Worm (Caenorhabditis elegans): ENCODE measurements around the gene Y22D7AR.2.

Gene Y22D7AR.2

DNA sequence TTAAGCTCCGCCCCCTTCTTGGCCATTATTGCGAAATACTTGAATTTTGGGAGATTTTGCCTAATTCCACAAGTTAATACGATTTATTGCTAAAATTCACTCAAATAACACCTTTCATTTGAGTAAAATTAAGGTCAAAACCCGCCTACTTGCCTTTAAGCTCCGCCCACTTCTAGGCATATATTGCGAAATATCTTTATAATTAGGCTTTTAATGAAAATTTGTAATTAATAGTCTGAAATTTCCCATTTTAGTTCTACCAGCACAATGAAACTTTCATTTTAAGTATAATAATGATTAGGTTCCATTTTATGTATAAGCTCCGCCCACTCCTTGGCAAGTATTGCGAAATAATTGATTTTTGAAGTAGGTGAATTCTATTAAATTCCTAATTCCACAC is 31.0 kb upstream of the Y22D7AR.2 start:
- no peak for TF ChIP-seq elt-1 (tag; optimal IDR thresholded peaks at IDR 0.05)
- TF ChIP-seq nhr-28 (tag; optimal IDR thresholded peaks at IDR 0.05): no peak
- no peak for TF ChIP-seq nhr-11 (tag; optimal IDR thresholded peaks at IDR 0.05)

DNA sequence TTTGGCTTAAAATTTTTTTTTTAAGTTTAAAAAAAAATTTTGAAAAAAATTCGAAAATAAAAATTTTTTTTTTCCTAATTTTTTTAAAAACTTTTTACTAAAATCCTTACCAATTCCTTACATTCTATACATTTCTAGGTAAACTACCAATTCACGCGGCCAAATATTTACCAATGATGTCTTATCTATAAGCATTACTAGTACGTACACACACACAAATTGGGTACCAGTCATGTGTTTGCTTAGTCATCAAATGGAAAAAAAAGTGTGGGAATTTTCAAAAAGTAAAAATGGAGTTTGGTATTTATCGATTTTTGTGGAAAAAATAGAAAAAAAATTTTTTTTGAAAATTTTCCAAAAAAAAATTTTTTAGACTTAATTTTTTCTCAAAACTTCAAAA is 29.2 kb upstream of the Y22D7AR.2 start, which contains the start of gene Y22D7AR.6:
Gene Y22D7AR.6 (minus strand): TSS at position 134 of the 400 bp plus-strand sequence.
- TF ChIP-seq zag-1 (tag; optimal IDR thresholded peaks at IDR 0.05) (no peak), pha-4 (tag; optimal IDR thresholded peaks at IDR 0.05) (peak; percentile 93), mml-1 (tag; optimal IDR thresholded peaks at IDR 0.05) (no peak), jun-1 (tag; optimal IDR thresholded peaks at IDR 0.05) (peak; percentile 23), pqm-1 (tag; optimal IDR thresholded peaks at IDR 0.05) (peak; percentile 3)

DNA sequence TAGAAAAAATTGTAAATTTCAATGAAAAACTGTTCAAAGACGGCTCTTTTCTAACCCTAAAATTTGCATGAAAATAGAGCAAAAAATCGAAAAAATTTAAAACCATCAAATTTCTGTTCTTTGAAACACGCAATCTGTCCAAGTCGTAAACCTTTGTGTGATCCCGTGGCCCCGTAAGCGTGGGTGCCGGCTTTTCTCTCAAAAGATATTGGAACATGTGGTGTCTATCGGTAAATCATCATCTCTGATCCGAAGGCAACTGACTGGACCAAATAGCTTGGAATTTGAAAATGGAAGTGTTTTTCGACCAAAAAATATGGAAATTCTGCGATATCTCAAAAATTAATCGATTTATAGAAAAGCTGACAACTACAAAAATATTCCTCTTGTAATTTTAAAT is 27.1 kb upstream of the Y22D7AR.2 start:
- no peak for TF ChIP-seq tbx-2 (tag; optimal IDR thresholded peaks at IDR 0.05)

DNA sequence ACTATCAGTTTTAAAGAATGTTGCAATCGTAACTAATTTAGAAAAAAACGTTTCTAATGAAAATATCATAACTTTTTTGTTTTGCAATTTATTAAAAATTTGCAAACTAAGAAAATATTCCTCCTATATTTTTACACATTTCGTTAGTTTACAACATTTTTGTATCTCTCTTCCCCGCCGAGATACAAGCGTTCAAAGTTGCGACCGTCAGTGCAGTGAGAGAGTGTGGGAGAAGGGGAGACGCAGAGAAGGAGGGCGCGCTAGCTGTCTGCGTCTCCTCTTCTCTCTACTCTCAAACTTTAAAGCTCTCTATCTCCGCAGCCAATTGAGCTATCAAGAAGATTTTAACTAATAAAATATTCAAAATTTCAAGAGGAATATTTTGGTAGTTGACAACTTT is 25.4 kb upstream of the Y22D7AR.2 start:
- TF ChIP-seq sea-2 (GFP tag; optimal IDR thresholded peaks at IDR 0.05) (no peak), nhr-237 (tag; optimal IDR thresholded peaks at IDR 0.05) (no peak), hmg-11 (tag; optimal IDR thresholded peaks at IDR 0.05) (no peak), elt-1 (tag; optimal IDR thresholded peaks at IDR 0.05) (no peak), tbx-2 (tag; optimal IDR thresholded peaks at IDR 0.05) (no peak), snpc-4 (tag; optimal IDR thresholded peaks at IDR 0.05) (no peak)

DNA sequence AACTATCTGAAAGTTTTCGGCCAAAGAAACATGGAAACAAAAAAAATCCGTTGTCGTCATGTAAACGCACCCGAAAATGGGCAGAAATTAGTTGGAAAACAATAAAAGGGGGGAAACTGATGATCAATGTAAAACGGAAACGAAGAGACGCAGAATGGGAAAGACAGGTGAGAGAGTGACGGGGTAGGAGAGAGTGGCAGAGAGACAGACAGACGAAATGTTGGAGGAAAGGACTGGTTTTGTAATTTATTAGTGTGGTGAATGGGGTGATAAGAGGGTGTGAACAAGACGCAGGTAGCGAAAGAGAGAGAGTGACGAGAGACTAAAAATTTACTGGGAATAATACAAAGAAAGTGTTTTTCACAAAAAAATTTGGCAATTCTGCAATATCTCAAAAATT is 24.8 kb upstream of the Y22D7AR.2 start:
- TF ChIP-seq ceh-28 (tag; optimal IDR thresholded peaks at IDR 0.05) (peak; percentile 80), lsy-12 (tag; optimal IDR thresholded peaks at IDR 0.05) (peak; percentile 9), nhr-23 (tag; optimal IDR thresholded peaks at IDR 0.05) (peak; percentile 89), nhr-25 (tag; optimal IDR thresholded peaks at IDR 0.05) (peak; percentile 82), hmg-11 (tag; optimal IDR thresholded peaks at IDR 0.05) (peak; percentile 24), fos-1 (tag; optimal IDR thresholded peaks at IDR 0.05) (no peak), R02D3.7 (tag; optimal IDR thresholded peaks at IDR 0.05) (peak; percentile 51), egl-27 (tag; optimal IDR thresholded peaks at IDR 0.05) (no peak), ama-1 (optimal IDR thresholded peaks at IDR 0.05) (no peak), pqm-1 (tag; optimal IDR thresholded peaks at IDR 0.05) (peak; percentile 93), egl-5 (tag; optimal IDR thresholded peaks at IDR 0.05) (peak; percentile 96), skn-1 (tag; optimal IDR thresholded peaks at IDR 0.05) (peak; percentile 55), aly-2 (tag; optimal IDR thresholded peaks at IDR 0.05) (no peak), nhr-43 (tag; optimal IDR thresholded peaks at IDR 0.05; ENCODE audit: poor library complexity, severe bottlenecking) (peak; percentile 74), elt-3 (tag; optimal IDR thresholded peaks at IDR 0.05) (peak in 1 of 3 experiments; percentile 51), nhr-12 (tag; optimal IDR thresholded peaks at IDR 0.05) (no peak), ceh-82 (tag; optimal IDR thresholded peaks at IDR 0.05) (no peak), elt-2 (tag; optimal IDR thresholded peaks at IDR 0.05) (peak; percentile 93), jun-1 (tag; optimal IDR thresholded peaks at IDR 0.05) (peak; percentile 84), lin-15B (tag; optimal IDR thresholded peaks at IDR 0.05) (peak; percentile 41), pha-4 (tag; optimal IDR thresholded peaks at IDR 0.05) (peak; percentile 76), nhr-28 (tag; optimal IDR thresholded peaks at IDR 0.05) (no peak), nfya-1 (tag; optimal IDR thresholded peaks at IDR 0.05; ENCODE audit: insufficient read depth) (peak; percentile 73), lin-39 (tag; optimal IDR thresholded peaks at IDR 0.05) (peak; percentile 45)

DNA sequence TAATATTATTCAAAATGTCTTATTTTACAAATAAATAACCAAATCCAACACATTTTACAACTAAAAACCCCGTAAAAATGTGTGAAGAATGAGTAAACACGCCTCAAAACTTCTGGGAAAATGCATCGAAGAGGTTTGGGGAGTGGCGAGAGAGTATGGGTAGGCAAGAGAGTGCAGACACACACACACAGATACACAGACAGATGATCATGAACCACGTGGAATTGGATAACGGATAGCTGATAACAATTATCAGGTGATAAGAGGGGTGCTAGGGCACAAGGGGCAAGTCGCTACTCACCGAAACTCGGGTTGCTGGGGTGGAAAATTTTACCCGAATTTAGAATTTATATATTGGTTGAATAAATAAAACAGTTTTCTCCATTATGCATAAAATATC is 23.5 kb upstream of the Y22D7AR.2 start:
- TF ChIP-seq elt-2 (tag; optimal IDR thresholded peaks at IDR 0.05) (peak; percentile 52), eor-1 (tag; optimal IDR thresholded peaks at IDR 0.05) (no peak), nhr-43 (tag; optimal IDR thresholded peaks at IDR 0.05; ENCODE audit: poor library complexity, severe bottlenecking) (peak; percentile 31), mdl-1 (tag; optimal IDR thresholded peaks at IDR 0.05) (peak; percentile 14), lin-39 (tag; optimal IDR thresholded peaks at IDR 0.05) (peak; percentile 6)

Measured in whole organism, L3 larva.